Fruit fly (Drosophila melanogaster) whole organism, embryonic: ENCODE data around the gene TM9SF3.
A peak's percentile ranks its signal among the peaks of the same experiment; 100 is the strongest.

Experiments
- Adf1 ChIP-seq: fragments of 200-800 bp; sonication (Bioruptor generic); IDR thresholded peaks from 2 replicates; pipeline ENCODE4 v1.3.6; 2022; ENCODE audit warnings: missing biosample characterization, missing genetic modification characterization
- Bdp1 ChIP-seq: fragments of 200-800 bp; sonication (Bioruptor generic); optimal IDR thresholded peaks from 3 replicates; lab custom pipeline; 2016; ENCODE audit warnings: missing biosample characterization, missing genetic modification characterization
- BtbVII ChIP-seq: fragments of 200-800 bp; sonication (Bioruptor generic); optimal IDR thresholded peaks from 3 replicates; lab custom pipeline; 2017; ENCODE audit warnings: missing biosample characterization, mild to moderate bottlenecking, missing genetic modification characterization
- CG10267 ChIP-seq: fragments of 200-800 bp; sonication (Bioruptor generic); optimal IDR thresholded peaks from 2 replicates; lab custom pipeline; 2018; ENCODE audit warnings: missing biosample characterization, mild to moderate bottlenecking, missing genetic modification characterization, moderate library complexity
- CG12219 ChIP-seq: fragments of 200-800 bp; sonication (Bioruptor generic); optimal IDR thresholded peaks from 3 replicates; lab custom pipeline; 2018; ENCODE audit warnings: missing biosample characterization, mild to moderate bottlenecking, missing genetic modification characterization
- CG12299 ChIP-seq: fragments of 200-800 bp; sonication (Bioruptor generic); optimal IDR thresholded peaks from 2 replicates; lab custom pipeline; 2018; ENCODE audit warnings: missing biosample characterization, mild to moderate bottlenecking, missing genetic modification characterization
- CG15514 ChIP-seq: fragments of 200-800 bp; sonication (Bioruptor generic); optimal IDR thresholded peaks from 3 replicates; lab custom pipeline; 2017; ENCODE audit warnings: missing biosample characterization, missing genetic modification characterization, mild to moderate bottlenecking, moderate library complexity, missing genetic modification reagents
- CG16779 ChIP-seq: fragments of 200-800 bp; sonication (Bioruptor generic); IDR thresholded peaks from 2 replicates; pipeline ENCODE4 v1.3.6; 2022; ENCODE audit warnings: missing biosample characterization, missing genetic modification characterization
- CG17568 ChIP-seq: fragments of 200-800 bp; sonication (Bioruptor generic); optimal IDR thresholded peaks from 2 replicates; lab custom pipeline; 2018; ENCODE audit warnings: missing biosample characterization, mild to moderate bottlenecking, missing genetic modification characterization, moderate library complexity
- CG1792 ChIP-seq: fragments of 200-800 bp; sonication (Bioruptor generic); optimal IDR thresholded peaks from 2 replicates; lab custom pipeline; 2016; ENCODE audit warnings: missing biosample characterization, missing genetic modification characterization
- CG18262 ChIP-seq: fragments of 200-800 bp; optimal IDR thresholded peaks from 3 replicates; lab custom pipeline; 2019; ENCODE audit warnings: missing biosample characterization, mild to moderate bottlenecking, missing genetic modification characterization, moderate library complexity
- CG2712 ChIP-seq: fragments of 200-800 bp; optimal IDR thresholded peaks from 3 replicates; lab custom pipeline; 2019; ENCODE audit warnings: missing biosample characterization, mild to moderate bottlenecking, missing genetic modification characterization, moderate library complexity
- CG3838 ChIP-seq: fragments of 200-800 bp; sonication (Bioruptor generic); optimal IDR thresholded peaks from 3 replicates; lab custom pipeline; 2016; ENCODE audit warnings: missing biosample characterization, missing genetic modification characterization
- CG5245 ChIP-seq: fragments of 200-800 bp; sonication (Bioruptor generic); optimal IDR thresholded peaks from 3 replicates; lab custom pipeline; 2016; ENCODE audit warnings: missing biosample characterization, missing genetic modification characterization
- CG6683 ChIP-seq: fragments of 200-800 bp; sonication (Bioruptor generic); optimal IDR thresholded peaks from 2 replicates; lab custom pipeline; 2017; ENCODE audit warnings: missing biosample characterization, mild to moderate bottlenecking, missing genetic modification characterization, missing genetic modification reagents
- CG6854 ChIP-seq: fragments of 200-800 bp; sonication (Bioruptor generic); optimal IDR thresholded peaks from 3 replicates; lab custom pipeline; 2017; ENCODE audit warnings: missing biosample characterization, mild to moderate bottlenecking, missing genetic modification characterization
- CG7839 ChIP-seq: fragments of 200-800 bp; sonication (Bioruptor generic); optimal IDR thresholded peaks from 3 replicates; lab custom pipeline; 2018; ENCODE audit warnings: missing biosample characterization, mild to moderate bottlenecking, missing genetic modification characterization, moderate library complexity
- CG8290 ChIP-seq, 3 experiments: fragments of 200-800 bp; sonication (Bioruptor generic); optimal IDR thresholded peaks; 2 replicates each; lab custom pipeline; 2016 to 2019; ENCODE audit warnings: missing biosample characterization in 3 of 3, missing genetic modification characterization in 3 of 3, mild to moderate bottlenecking in 2 of 3, moderate library complexity in 1 of 3
- CG8359 ChIP-seq: fragments of 200-800 bp; sonication (Bioruptor generic); optimal IDR thresholded peaks from 2 replicates; lab custom pipeline; 2017; ENCODE audit warnings: missing biosample characterization, mild to moderate bottlenecking, missing genetic modification characterization, borderline replicate concordance
- CG9215 ChIP-seq: fragments of 200-800 bp; sonication (Bioruptor generic); IDR thresholded peaks from 2 replicates; pipeline ENCODE4 v1.3.6; 2022; ENCODE audit warnings: missing biosample characterization, missing genetic modification characterization
- CkIIα-i1 ChIP-seq: fragments of 200-800 bp; sonication (Bioruptor generic); IDR thresholded peaks from 2 replicates; pipeline ENCODE4 v1.3.6; 2022; ENCODE audit warnings: missing biosample characterization, missing genetic modification characterization
- Doc3 ChIP-seq: fragments of 200-800 bp; sonication (Bioruptor generic); IDR thresholded peaks from 3 replicates; pipeline ENCODE4 v1.3.6; 2022; ENCODE audit warnings: missing biosample characterization, missing genetic modification characterization; ENCODE audit not compliant: partially characterized antibody
- Dp ChIP-seq: fragments of 200-800 bp; sonication (Bioruptor generic); optimal IDR thresholded peaks from 2 replicates; lab custom pipeline; 2018; ENCODE audit warnings: missing biosample characterization, mild to moderate bottlenecking, missing genetic modification characterization, moderate library complexity
- Fer2 ChIP-seq: fragments of 200-800 bp; sonication (Bioruptor generic); optimal IDR thresholded peaks from 2 replicates; lab custom pipeline; 2018; ENCODE audit warnings: missing biosample characterization, mild to moderate bottlenecking, missing genetic modification characterization, moderate library complexity
- HHEX ChIP-seq: fragments of 200-800 bp; sonication (Bioruptor generic); optimal IDR thresholded peaks from 3 replicates; lab custom pipeline; 2017; ENCODE audit warnings: missing biosample characterization, mild to moderate bottlenecking, missing genetic modification characterization, missing genetic modification reagents
- HLH54F ChIP-seq: fragments of 200-800 bp; sonication (Bioruptor generic); optimal IDR thresholded peaks from 3 replicates; lab custom pipeline; 2016; ENCODE audit warnings: missing biosample characterization, missing genetic modification characterization
- HLHmδ ChIP-seq: fragments of 200-800 bp; sonication (Bioruptor generic); optimal IDR thresholded peaks from 2 replicates; lab custom pipeline; 2018; ENCODE audit warnings: missing biosample characterization, mild to moderate bottlenecking, missing genetic modification characterization, moderate library complexity
- Opbp ChIP-seq: fragments of 200-800 bp; sonication (Bioruptor generic); IDR thresholded peaks from 3 replicates; pipeline ENCODE4 v1.3.6; 2022; ENCODE audit warnings: missing biosample characterization, missing genetic modification characterization; ENCODE audit not compliant: partially characterized antibody
- Poxn ChIP-seq: fragments of 200-800 bp; sonication (Bioruptor generic); IDR thresholded peaks from 2 replicates; pipeline ENCODE4 v1.3.6; 2022; ENCODE audit warnings: missing biosample characterization, missing genetic modification characterization
- Scr ChIP-seq: fragments of 200-800 bp; sonication (Bioruptor generic); IDR thresholded peaks from 2 replicates; pipeline ENCODE4 v1.3.6; 2022; ENCODE audit warnings: missing biosample characterization, missing genetic modification characterization; ENCODE audit not compliant: partially characterized antibody
- abd-A ChIP-seq: fragments of 200-800 bp; sonication (Bioruptor generic); optimal IDR thresholded peaks from 3 replicates; lab custom pipeline; 2019; ENCODE audit warnings: missing biosample characterization, mild to moderate bottlenecking, missing genetic modification characterization, moderate library complexity
- chn ChIP-seq: fragments of 200-800 bp; sonication (Bioruptor generic); optimal IDR thresholded peaks from 2 replicates; lab custom pipeline; 2016; ENCODE audit warnings: missing biosample characterization, missing genetic modification characterization
- exex ChIP-seq: fragments of 200-800 bp; sonication (Bioruptor generic); optimal IDR thresholded peaks from 4 replicates; lab custom pipeline; 2018; ENCODE audit warnings: missing biosample characterization, mild to moderate bottlenecking, missing genetic modification characterization, moderate library complexity
- grn ChIP-seq: fragments of 200-800 bp; sonication (Bioruptor generic); optimal IDR thresholded peaks from 3 replicates; lab custom pipeline; 2017; ENCODE audit warnings: missing biosample characterization, missing genetic modification characterization
- maf-S ChIP-seq: fragments of 200-800 bp; sonication (Bioruptor generic); optimal IDR thresholded peaks from 2 replicates; lab custom pipeline; 2016; ENCODE audit warnings: missing biosample characterization, missing genetic modification characterization
- sens ChIP-seq: fragments of 200-800 bp; sonication (Bioruptor generic); peaks from one replicate; lab custom pipeline; 2016; ENCODE audit warnings: missing biosample characterization, missing genetic modification characterization
- sim ChIP-seq: fragments of 200-800 bp; sonication (Bioruptor generic); IDR thresholded peaks from 2 replicates; pipeline ENCODE4 v1.3.6; 2022; ENCODE audit warnings: missing biosample characterization, missing genetic modification characterization
- ssp ChIP-seq: fragments of 200-800 bp; sonication (Bioruptor generic); IDR thresholded peaks from 2 replicates; pipeline ENCODE4 v1.3.6; 2022; ENCODE audit warnings: missing biosample characterization, missing genetic modification characterization
- stwl ChIP-seq: fragments of 200-800 bp; sonication (Bioruptor generic); optimal IDR thresholded peaks from 3 replicates; lab custom pipeline; 2018; ENCODE audit warnings: missing biosample characterization, mild to moderate bottlenecking, missing genetic modification characterization, moderate library complexity
- tin ChIP-seq: fragments of 200-800 bp; sonication (Bioruptor generic); optimal IDR thresholded peaks from 3 replicates; lab custom pipeline; 2016; ENCODE audit warnings: missing biosample characterization, missing genetic modification characterization
- tio ChIP-seq: fragments of 200-800 bp; sonication (Bioruptor generic); optimal IDR thresholded peaks from 2 replicates; lab custom pipeline; 2017; ENCODE audit warnings: missing biosample characterization, missing genetic modification characterization, inconsistent platforms
- trem ChIP-seq: fragments of 200-800 bp; optimal IDR thresholded peaks from 3 replicates; lab custom pipeline; 2019; ENCODE audit warnings: missing biosample characterization, mild to moderate bottlenecking, missing genetic modification characterization, moderate library complexity
- twi ChIP-seq: fragments of 200-800 bp; optimal IDR thresholded peaks from 2 replicates; lab custom pipeline; 2019; ENCODE audit warnings: missing biosample characterization, mild to moderate bottlenecking, missing genetic modification characterization, moderate library complexity
- vvl ChIP-seq: fragments of 200-800 bp; sonication (Bioruptor generic); IDR thresholded peaks from 2 replicates; pipeline ENCODE4 v1.3.6; 2022; ENCODE audit warnings: missing biosample characterization, missing genetic modification characterization

The TM9SF3 gene

dm6 chr3L:5608128-5608527 lies 4.3 kb upstream of the TM9SF3 start, which contains the start of gene Eaf6 (continued):
- TF ChIP-seq CG1792 (no peak), CG3838 (no peak), Dp (peak; percentile 33), CG10267 (tag; lab: Kevin White, UChicago) (peak; percentile 40), CG2712 (tag; lab: Kevin White, UChicago) (peak; percentile 47), CG6854 (GFP tag; lab: Kevin White, UChicago) (no peak), BtbVII (no peak), grn (no peak), HLHmδ (GFP tag; lab: Kevin White, UChicago) (no peak), chn (no peak), tin (GFP tag; lab: Kevin White, UChicago) (no peak), CG18262 (tag; lab: Kevin White, UChicago) (peak; percentile 15), CkIIα-i1 (no peak), sens (GFP tag; lab: Kevin White, UChicago) (peak; percentile 10), vvl (GFP tag; lab: Robert Waterston, UW) (peak; percentile 55; the same call in 1 of the 2 replicates), CG15514 (GFP tag; lab: Kevin White, UChicago) (peak; percentile 32), HLH54F (GFP tag; lab: Kevin White, UChicago) (no peak), abd-A (tag; lab: Kevin White, UChicago) (peak; percentile 84), Fer2 (tag; lab: Kevin White, UChicago) (no peak), Adf1 (GFP tag; lab: Robert Waterston, UW) (no peak), CG9215 (no peak), Scr (peak; percentile 52), tio (GFP tag; lab: Kevin White, UChicago) (no peak), CG12299 (tag; lab: Kevin White, UChicago) (no peak), Poxn (GFP tag; lab: Robert Waterston, UW) (no peak), twi (no peak), CG7839 (tag; lab: Kevin White, UChicago) (peak; percentile 24), CG8359 (no peak), CG12219 (GFP tag; lab: Kevin White, UChicago) (no peak), sim (GFP tag; lab: Robert Waterston, UW) (no peak), exex (tag; lab: Kevin White, UChicago) (peak; percentile 62), Bdp1 (GFP tag; lab: Kevin White, UChicago) (no peak), stwl (tag; lab: Kevin White, UChicago) (peak; percentile 89), CG8290 (GFP tag; optimal IDR thresholded peaks at IDR 0.05; lab: Kevin White, UChicago) (no peak), CG8290 (tag; optimal IDR thresholded peaks at IDR 0.05; lab: Kevin White, UChicago) (peak in 1 of 2 experiments; percentile 17), Opbp (GFP tag; lab: Robert Waterston, UW) (no peak), CG17568 (GFP tag; lab: Kevin White, UChicago) (no peak), HHEX (GFP tag; lab: Kevin White, UChicago) (no peak), CG16779 (no peak), CG5245 (GFP tag; lab: Kevin White, UChicago) (no peak)

dm6 chr3L:5604490-5604889 lies 711 bp upstream of the TM9SF3 start, which contains the start of gene mthl2:
TSS of gene mthl2 (plus strand) at chr3L:5604790.
- TF ChIP-seq Doc3 (GFP tag; lab: Robert Waterston, UW), result no peak
- no peak for TF ChIP-seq maf-S
- TF ChIP-seq CG6683 (GFP tag; lab: Kevin White, UChicago), result no peak
- no peak for TF ChIP-seq trem (tag; lab: Kevin White, UChicago)
- TF ChIP-seq ssp, result no peak
